Fruit fly (Drosophila melanogaster) whole organism, embryonic: ENCODE data around the gene Leash.
A peak's percentile ranks its signal among the peaks of the same experiment; 100 is the strongest.

Experiments
- Bgb ChIP-seq: fragments of 200-800 bp; sonication (Bioruptor generic); IDR thresholded peaks from 2 replicates; pipeline ENCODE4 v1.3.6; 2022; ENCODE audit warnings: missing biosample characterization, missing genetic modification characterization; ENCODE audit not compliant: partially characterized antibody
- Blimp-1 ChIP-seq: fragments of 200-800 bp; sonication (Bioruptor generic); optimal IDR thresholded peaks from 3 replicates; lab custom pipeline; 2018; ENCODE audit warnings: missing biosample characterization, missing genetic modification characterization, mild to moderate bottlenecking, moderate library complexity, missing genetic modification reagents
- CG11085 ChIP-seq: fragments of 200-800 bp; sonication (Bioruptor generic); IDR thresholded peaks from 2 replicates; pipeline ENCODE4 v1.3.6; 2022; ENCODE audit warnings: missing biosample characterization, missing genetic modification characterization
- CG11247 ChIP-seq: fragments of 200-800 bp; sonication (Bioruptor generic); IDR thresholded peaks from 2 replicates; pipeline ENCODE4 v1.3.6; 2022; ENCODE audit warnings: missing biosample characterization, missing genetic modification characterization
- CG12744 ChIP-seq: fragments of 200-800 bp; sonication (Bioruptor generic); optimal IDR thresholded peaks from 2 replicates; lab custom pipeline; 2016; ENCODE audit warnings: missing biosample characterization, missing genetic modification characterization
- CG15479 ChIP-seq: fragments of 200-800 bp; sonication (Bioruptor generic); optimal IDR thresholded peaks from 3 replicates; lab custom pipeline; 2019; ENCODE audit warnings: missing biosample characterization, mild to moderate bottlenecking, missing genetic modification characterization, moderate library complexity
- CG17912 ChIP-seq: fragments of 200-800 bp; sonication (Bioruptor generic); optimal IDR thresholded peaks from 2 replicates; lab custom pipeline; 2018; ENCODE audit warnings: missing biosample characterization, mild to moderate bottlenecking, missing genetic modification characterization
- CG30020 ChIP-seq: fragments of 200-800 bp; optimal IDR thresholded peaks from 2 replicates; lab custom pipeline; 2019; ENCODE audit warnings: missing biosample characterization, mild to moderate bottlenecking, missing genetic modification characterization, moderate library complexity
- CG3065 ChIP-seq: fragments of 200-800 bp; sonication (Bioruptor generic); optimal IDR thresholded peaks from 2 replicates; lab custom pipeline; 2016; ENCODE audit warnings: missing biosample characterization, missing genetic modification characterization
- CG4282 ChIP-seq: fragments of 200-800 bp; sonication (Bioruptor generic); optimal IDR thresholded peaks from 2 replicates; lab custom pipeline; 2016; ENCODE audit warnings: missing biosample characterization, missing genetic modification characterization
- CG6254 ChIP-seq: fragments of 200-800 bp; sonication (Bioruptor generic); optimal IDR thresholded peaks from 3 replicates; lab custom pipeline; 2017; ENCODE audit warnings: mild to moderate bottlenecking, missing biosample characterization, missing genetic modification reagents, missing genetic modification characterization
- CG7786 ChIP-seq: fragments of 200-800 bp; sonication (Bioruptor generic); optimal IDR thresholded peaks from 2 replicates; lab custom pipeline; 2016; ENCODE audit warnings: missing biosample characterization, missing genetic modification characterization
- Doc2 ChIP-seq: fragments of 200-800 bp; sonication (Bioruptor generic); IDR thresholded peaks from 2 replicates; pipeline ENCODE4 v1.3.6; 2022; ENCODE audit warnings: missing biosample characterization, missing genetic modification characterization
- Dref ChIP-seq: fragments of 200-800 bp; sonication (Bioruptor generic); IDR thresholded peaks from 2 replicates; pipeline ENCODE4 v1.3.6; 2022; ENCODE audit warnings: missing biosample characterization, missing genetic modification characterization
- H15 ChIP-seq: fragments of 200-800 bp; sonication (Bioruptor generic); IDR thresholded peaks from 3 replicates; pipeline ENCODE4 v1.3.6; 2022; ENCODE audit warnings: missing biosample characterization, missing genetic modification characterization
- Hr3 ChIP-seq: fragments of 200-800 bp; sonication (Bioruptor generic); optimal IDR thresholded peaks from 3 replicates; lab custom pipeline; 2016; ENCODE audit warnings: missing biosample characterization, missing genetic modification characterization
- Hr39 ChIP-seq: fragments of >200 bp; optimal IDR thresholded peaks from 2 replicates; lab custom pipeline; 2017
- NK7.1 ChIP-seq: fragments of 200-800 bp; sonication (Bioruptor generic); optimal IDR thresholded peaks from 3 replicates; lab custom pipeline; 2016; ENCODE audit warnings: missing biosample characterization, missing genetic modification characterization
- Nf-YA ChIP-seq: fragments of 200-800 bp; sonication (Bioruptor generic); IDR thresholded peaks from 2 replicates; pipeline ENCODE4 v1.3.6; 2022; ENCODE audit warnings: missing biosample characterization, missing genetic modification characterization
- NfI ChIP-seq: fragments of 200-800 bp; sonication (Bioruptor generic); optimal IDR thresholded peaks from 3 replicates; lab custom pipeline; 2018; ENCODE audit warnings: missing biosample characterization, mild to moderate bottlenecking, missing genetic modification characterization, moderate library complexity
- Ravus ChIP-seq: fragments of 200-800 bp; sonication (Bioruptor generic); IDR thresholded peaks from 2 replicates; pipeline ENCODE4 v1.3.6; 2022; ENCODE audit warnings: missing biosample characterization, missing genetic modification characterization
- Rx ChIP-seq: fragments of 200-800 bp; sonication (Bioruptor generic); IDR thresholded peaks from 2 replicates; pipeline ENCODE4 v1.3.6; 2022; ENCODE audit warnings: missing biosample characterization, missing genetic modification characterization
- Sox100B ChIP-seq: fragments of 200-800 bp; sonication (Bioruptor generic); optimal IDR thresholded peaks from 3 replicates; lab custom pipeline; 2018; ENCODE audit warnings: missing biosample characterization, mild to moderate bottlenecking, missing genetic modification characterization
- Sox102F ChIP-seq: fragments of 200-800 bp; sonication (Bioruptor generic); optimal IDR thresholded peaks from 2 replicates; lab custom pipeline; 2018; ENCODE audit warnings: missing biosample characterization, mild to moderate bottlenecking, missing genetic modification characterization, moderate library complexity
- cad ChIP-seq: fragments of >200 bp; optimal IDR thresholded peaks from 2 replicates; lab custom pipeline; 2017; ENCODE audit warnings: missing biosample characterization, missing genetic modification characterization
- cas ChIP-seq: fragments of 200-800 bp; sonication (Bioruptor generic); IDR thresholded peaks from 2 replicates; pipeline ENCODE4 v1.3.6; 2022; ENCODE audit warnings: missing biosample characterization, missing genetic modification characterization
- croc ChIP-seq: fragments of 200-800 bp; sonication (Bioruptor generic); conservative IDR thresholded peaks from 3 replicates; pipeline ENCODE4 v1.3.6; 2022; ENCODE audit warnings: missing biosample characterization, missing genetic modification characterization
- crp ChIP-seq, 2 experiments: fragments of 200-800 bp; sonication (Bioruptor generic); optimal IDR thresholded peaks; 2 replicates in 1 of 2; 3 replicates in 1 of 2; lab custom pipeline; 2017; ENCODE audit warnings: missing biosample characterization in 2 of 2, missing genetic modification characterization in 2 of 2, mild to moderate bottlenecking in 1 of 2, moderate library complexity in 1 of 2
- gem ChIP-seq: fragments of 200-800 bp; sonication (Bioruptor generic); optimal IDR thresholded peaks from 2 replicates; lab custom pipeline; 2019; ENCODE audit warnings: missing biosample characterization, mild to moderate bottlenecking, missing genetic modification characterization, moderate library complexity
- grau ChIP-seq: fragments of 200-800 bp; optimal IDR thresholded peaks from 3 replicates; lab custom pipeline; 2019; ENCODE audit warnings: missing biosample characterization, mild to moderate bottlenecking, missing genetic modification characterization, moderate library complexity
- grn ChIP-seq: fragments of 200-800 bp; sonication (Bioruptor generic); optimal IDR thresholded peaks from 3 replicates; lab custom pipeline; 2017; ENCODE audit warnings: missing biosample characterization, missing genetic modification characterization
- h ChIP-seq: fragments of >200 bp; optimal IDR thresholded peaks from 2 replicates; lab custom pipeline; 2017
- inv ChIP-seq: fragments of 200-800 bp; sonication (Bioruptor generic); IDR thresholded peaks from 2 replicates; pipeline ENCODE4 v1.3.6; 2022; ENCODE audit warnings: missing biosample characterization, missing genetic modification characterization; ENCODE audit not compliant: partially characterized antibody
- jing ChIP-seq: fragments of 200-800 bp; sonication (Bioruptor generic); optimal IDR thresholded peaks from 2 replicates; lab custom pipeline; 2018; ENCODE audit warnings: missing biosample characterization, mild to moderate bottlenecking, missing genetic modification characterization
- klu ChIP-seq: fragments of 200-800 bp; sonication (Bioruptor generic); IDR thresholded peaks from 2 replicates; pipeline ENCODE4 v1.3.6; 2022; ENCODE audit warnings: missing biosample characterization, missing genetic modification characterization
- maf-S ChIP-seq: fragments of 200-800 bp; sonication (Bioruptor generic); optimal IDR thresholded peaks from 2 replicates; lab custom pipeline; 2016; ENCODE audit warnings: missing biosample characterization, missing genetic modification characterization
- peb ChIP-seq: fragments of 200-800 bp; sonication (Bioruptor generic); IDR thresholded peaks from 2 replicates; pipeline ENCODE4 v1.3.6; 2022; ENCODE audit warnings: missing biosample characterization, missing genetic modification characterization
- phol ChIP-seq: fragments of 200-800 bp; sonication (Bioruptor generic); optimal IDR thresholded peaks from 3 replicates; lab custom pipeline; 2018; ENCODE audit warnings: missing biosample characterization, mild to moderate bottlenecking, missing genetic modification characterization, moderate library complexity
- pros ChIP-seq: fragments of 200-800 bp; sonication (Bioruptor generic); optimal IDR thresholded peaks from 3 replicates; lab custom pipeline; 2019; ENCODE audit warnings: missing biosample characterization, mild to moderate bottlenecking, missing genetic modification characterization, moderate library complexity
- run ChIP-seq: fragments of 200-800 bp; sonication (Bioruptor generic); optimal IDR thresholded peaks from 3 replicates; lab custom pipeline; 2018; ENCODE audit warnings: missing biosample characterization, mild to moderate bottlenecking, missing genetic modification characterization
- sc ChIP-seq, 3 experiments: fragments of >200 bp in 2 of 3; fragments of 200-800 bp in 1 of 3; sonication (Bioruptor generic) in 1 of 3; optimal IDR thresholded peaks; 2 replicates in 2 of 3; 3 replicates in 1 of 3; lab custom pipeline; 2017; ENCODE audit warnings: mild to moderate bottlenecking in 1 of 3, missing biosample characterization in 1 of 3, missing genetic modification characterization in 1 of 3, missing genetic modification reagents in 1 of 3
- schlank ChIP-seq: fragments of 200-800 bp; sonication (Bioruptor generic); optimal IDR thresholded peaks from 2 replicates; lab custom pipeline; 2018; ENCODE audit warnings: missing biosample characterization, mild to moderate bottlenecking, missing genetic modification characterization
- sisA ChIP-seq: fragments of 200-800 bp; sonication (Bioruptor generic); IDR thresholded peaks from 2 replicates; pipeline ENCODE4 v1.3.6; 2022; ENCODE audit warnings: missing biosample characterization, missing genetic modification characterization
- sr ChIP-seq: fragments of 200-800 bp; sonication (Bioruptor generic); IDR thresholded peaks from 3 replicates; pipeline ENCODE4 v1.3.6; 2022; ENCODE audit warnings: missing biosample characterization, missing genetic modification characterization
- sug ChIP-seq: fragments of 200-800 bp; optimal IDR thresholded peaks from 2 replicates; lab custom pipeline; 2019; ENCODE audit warnings: missing biosample characterization, mild to moderate bottlenecking, missing genetic modification characterization, moderate library complexity
- toy ChIP-seq: fragments of 200-800 bp; sonication (Bioruptor generic); IDR thresholded peaks from 2 replicates; pipeline ENCODE4 v1.3.6; 2022; ENCODE audit warnings: missing biosample characterization, missing genetic modification characterization
- usp ChIP-seq: fragments of >200 bp; optimal IDR thresholded peaks from 2 replicates; lab custom pipeline; 2017; ENCODE audit warnings: missing biosample characterization, missing genetic modification characterization
- wor ChIP-seq: fragments of 200-800 bp; sonication (Bioruptor generic); IDR thresholded peaks from 2 replicates; pipeline ENCODE4 v1.3.6; 2022; ENCODE audit warnings: missing biosample characterization, missing genetic modification characterization
- zf30C ChIP-seq: fragments of 200-800 bp; sonication (Bioruptor generic); optimal IDR thresholded peaks from 3 replicates; lab custom pipeline; 2018; ENCODE audit warnings: missing biosample characterization, mild to moderate bottlenecking, missing genetic modification characterization

Gene Leash

dm6 chr3R:10875515-10876434 lies 9.6 kb upstream of the Leash start, which contains the start of gene Sodh2 (continued):
- no peak for TF ChIP-seq inv (GFP tag; lab: Robert Waterston, UW)
- TF ChIP-seq grau (tag; lab: Kevin White, UChicago) = peak; percentile 95
- peak; percentile 56 for TF ChIP-seq CG6254 (GFP tag; lab: Kevin White, UChicago)
- TF ChIP-seq gem (tag; lab: Kevin White, UChicago) = peak; percentile 85
- TF ChIP-seq Hr3 (GFP tag; lab: Kevin White, UChicago) = peak; percentile 41
- TF ChIP-seq zf30C (GFP tag; lab: Kevin White, UChicago) = peak; percentile 64
- TF ChIP-seq pros (GFP tag; lab: Kevin White, UChicago) = peak; percentile 12
- 0 out of 2 replicates have a peak, but pooled peaks have one; percentile 38 for TF ChIP-seq klu (GFP tag; lab: Robert Waterston, UW)
- 0 out of 2 replicates have a peak, but pooled peaks have one; percentile 40 for TF ChIP-seq Nf-YA (GFP tag; lab: Robert Waterston, UW)
- TF ChIP-seq CG3065 = peak; percentile 44
- TF ChIP-seq H15 (GFP tag; lab: Robert Waterston, UW) = peak; percentile 61
- peak; percentile 59 for TF ChIP-seq phol
- peak; percentile 75 for TF ChIP-seq Blimp-1 (GFP tag; lab: Kevin White, UChicago)
- no peak for TF ChIP-seq cad (GFP tag; lab: Kevin White, UChicago)
- TF ChIP-seq h (lab: Kevin White, UChicago) = no peak
- TF ChIP-seq jing (GFP tag; lab: Kevin White, UChicago) = no peak
- peak; percentile 67 for TF ChIP-seq CG7786
- peak in 1 of 2 experiments; percentile 78 for TF ChIP-seq crp (GFP tag; optimal IDR thresholded peaks at IDR 0.05; lab: Kevin White, UChicago)
- peak; percentile 82 for TF ChIP-seq CG17912
- 0 out of 2 replicates have a peak, but pooled peaks have one; percentile 9 for TF ChIP-seq cas (GFP tag; lab: Robert Waterston, UW)
- TF ChIP-seq CG12744 (GFP tag; lab: Kevin White, UChicago) = no peak
- TF ChIP-seq sr = peak; percentile 90
- TF ChIP-seq Doc2 (GFP tag; lab: Robert Waterston, UW) = no peak
- peak; percentile 64 for TF ChIP-seq run (tag; lab: Kevin White, UChicago)
- peak; percentile 81 for TF ChIP-seq Sox100B (GFP tag; lab: Kevin White, UChicago)
- TF ChIP-seq grn = peak; percentile 30
- TF ChIP-seq NfI (GFP tag; lab: Kevin White, UChicago) = peak; percentile 60
- TF ChIP-seq Rx (GFP tag; lab: Robert Waterston, UW) = no peak
- no peak for TF ChIP-seq usp (GFP tag; lab: Kevin White, UChicago)
- TF ChIP-seq CG11085 (GFP tag; lab: Robert Waterston, UW) = peak; percentile 82
- TF ChIP-seq sisA = peak; percentile 44
- peak; percentile 15 for TF ChIP-seq NK7.1 (GFP tag; lab: Kevin White, UChicago)
- TF ChIP-seq Sox102F (GFP tag; lab: Kevin White, UChicago) = peak; percentile 69
- TF ChIP-seq CG30020 = peak; percentile 40
- TF ChIP-seq Dref (GFP tag; lab: Robert Waterston, UW) = no peak
- TF ChIP-seq CG15479 = no peak
- TF ChIP-seq croc (GFP tag; lab: Robert Waterston, UW) = peak; percentile 15; the same call in 1 of the 3 replicates
- TF ChIP-seq Bgb (GFP tag; lab: Robert Waterston, UW) = no peak
- 0 out of 2 replicates have a peak, but pooled peaks have one; percentile 39 for TF ChIP-seq toy (GFP tag; lab: Robert Waterston, UW)
- TF ChIP-seq CG11247 (GFP tag; lab: Robert Waterston, UW) = peak; percentile 82
- TF ChIP-seq peb (GFP tag; lab: Robert Waterston, UW) = no peak
- peak; percentile 86 for TF ChIP-seq schlank (tag; lab: Kevin White, UChicago)
- TF ChIP-seq sug (tag; lab: Kevin White, UChicago) = peak; percentile 90
- TF ChIP-seq Ravus (GFP tag; lab: Robert Waterston, UW) = no peak
- no peak for TF ChIP-seq sc (optimal IDR thresholded peaks at IDR 0.05; lab: Kevin White, UChicago)
- TF ChIP-seq sc (GFP tag; optimal IDR thresholded peaks at IDR 0.05; lab: Kevin White, UChicago) = no peak
- peak; percentile 20 for TF ChIP-seq CG4282 (GFP tag; lab: Kevin White, UChicago)
- TF ChIP-seq Hr39 (lab: Kevin White, UChicago) = no peak
- peak; percentile 67 for TF ChIP-seq maf-S
- no peak; the same call in 1 of the 2 replicates for TF ChIP-seq wor
